Fruit fly (Drosophila melanogaster) whole organism, embryonic: ENCODE data around the gene CG31431.

Experiments used
- Abd-B ChIP-seq: fragments of 200-800 bp; sonication (Bioruptor generic); optimal IDR thresholded peaks from 2 replicates; lab custom pipeline; 2018; ENCODE audit warnings: missing biosample characterization, mild to moderate bottlenecking, missing genetic modification characterization, moderate library complexity
- Blimp-1 ChIP-seq: fragments of 200-800 bp; sonication (Bioruptor generic); optimal IDR thresholded peaks from 3 replicates; lab custom pipeline; 2018; ENCODE audit warnings: missing biosample characterization, missing genetic modification characterization, mild to moderate bottlenecking, moderate library complexity, missing genetic modification reagents
- CG10267 ChIP-seq: fragments of 200-800 bp; sonication (Bioruptor generic); optimal IDR thresholded peaks from 2 replicates; lab custom pipeline; 2018; ENCODE audit warnings: missing biosample characterization, mild to moderate bottlenecking, missing genetic modification characterization, moderate library complexity
- CG10979 ChIP-seq: fragments of 200-800 bp; sonication (Bioruptor generic); optimal IDR thresholded peaks from 2 replicates; lab custom pipeline; 2018; ENCODE audit warnings: missing biosample characterization, mild to moderate bottlenecking, missing genetic modification characterization, moderate library complexity
- CG11247 ChIP-seq: fragments of 200-800 bp; sonication (Bioruptor generic); IDR thresholded peaks from 2 replicates; pipeline ENCODE4 v1.3.6; 2022; ENCODE audit warnings: missing biosample characterization, missing genetic modification characterization
- CG12219 ChIP-seq: fragments of 200-800 bp; sonication (Bioruptor generic); optimal IDR thresholded peaks from 3 replicates; lab custom pipeline; 2018; ENCODE audit warnings: missing biosample characterization, mild to moderate bottlenecking, missing genetic modification characterization
- CG13287 ChIP-seq: fragments of 200-800 bp; sonication (Bioruptor generic); IDR thresholded peaks from 2 replicates; pipeline ENCODE4 v1.3.6; 2022; ENCODE audit warnings: missing biosample characterization, missing genetic modification characterization; ENCODE audit not compliant: partially characterized antibody
- CG14667 ChIP-seq: fragments of 200-800 bp; sonication (Bioruptor generic); IDR thresholded peaks from 2 replicates; pipeline ENCODE4 v1.3.6; 2022; ENCODE audit warnings: missing biosample characterization, missing genetic modification characterization
- CG1602 ChIP-seq: fragments of 200-800 bp; sonication (Bioruptor generic); optimal IDR thresholded peaks from 3 replicates; lab custom pipeline; 2016; ENCODE audit warnings: missing biosample characterization, missing genetic modification characterization
- CG17912 ChIP-seq: fragments of 200-800 bp; sonication (Bioruptor generic); optimal IDR thresholded peaks from 2 replicates; lab custom pipeline; 2018; ENCODE audit warnings: missing biosample characterization, mild to moderate bottlenecking, missing genetic modification characterization
- CG1792 ChIP-seq: fragments of 200-800 bp; sonication (Bioruptor generic); optimal IDR thresholded peaks from 2 replicates; lab custom pipeline; 2016; ENCODE audit warnings: missing biosample characterization, missing genetic modification characterization
- CG18011 ChIP-seq: fragments of 200-800 bp; sonication (Bioruptor generic); optimal IDR thresholded peaks from 2 replicates; lab custom pipeline; 2017; ENCODE audit warnings: missing biosample characterization, missing genetic modification characterization, mild to moderate bottlenecking, moderate library complexity, missing genotype
- CG18599 ChIP-seq: fragments of 200-800 bp; sonication (Bioruptor generic); optimal IDR thresholded peaks from 3 replicates; lab custom pipeline; 2017; ENCODE audit warnings: missing biosample characterization, missing genetic modification characterization, mild to moderate bottlenecking, moderate library complexity, missing genetic modification reagents
- CG18764 ChIP-seq: fragments of 200-800 bp; sonication (Bioruptor generic); optimal IDR thresholded peaks from 3 replicates; lab custom pipeline; 2016; ENCODE audit warnings: missing biosample characterization, missing genetic modification characterization
- CG4820 ChIP-seq: fragments of 200-800 bp; sonication (Bioruptor generic); optimal IDR thresholded peaks from 3 replicates; lab custom pipeline; 2016; ENCODE audit warnings: missing biosample characterization, missing genetic modification characterization
- CG7963 ChIP-seq: fragments of 200-800 bp; sonication (Bioruptor generic); IDR thresholded peaks from 3 replicates; pipeline ENCODE4 v1.3.6; 2022; ENCODE audit warnings: missing biosample characterization, missing genetic modification characterization; ENCODE audit not compliant: partially characterized antibody
- CG8944 ChIP-seq: fragments of 200-800 bp; sonication (Bioruptor generic); optimal IDR thresholded peaks from 3 replicates; lab custom pipeline; 2016; ENCODE audit warnings: missing biosample characterization, missing genetic modification characterization
- Dek ChIP-seq: fragments of 200-800 bp; sonication (Bioruptor generic); optimal IDR thresholded peaks from 3 replicates; lab custom pipeline; 2019; ENCODE audit warnings: missing biosample characterization, mild to moderate bottlenecking, missing genetic modification characterization, moderate library complexity
- Dip3 ChIP-seq: fragments of 200-800 bp; sonication (Bioruptor generic); optimal IDR thresholded peaks from 3 replicates; lab custom pipeline; 2016; ENCODE audit warnings: missing biosample characterization, missing genetic modification characterization
- E2f1 ChIP-seq: fragments of 200-800 bp; sonication (Bioruptor generic); IDR thresholded peaks from 2 replicates; pipeline ENCODE4 v1.3.6; 2022; ENCODE audit warnings: missing biosample characterization, missing genetic modification characterization
- E2f2 ChIP-seq: fragments of 200-800 bp; sonication (Bioruptor generic); IDR thresholded peaks from 2 replicates; pipeline ENCODE4 v1.3.6; 2022; ENCODE audit warnings: missing biosample characterization, missing genetic modification characterization
- H15 ChIP-seq: fragments of 200-800 bp; sonication (Bioruptor generic); IDR thresholded peaks from 3 replicates; pipeline ENCODE4 v1.3.6; 2022; ENCODE audit warnings: missing biosample characterization, missing genetic modification characterization
- HLH54F ChIP-seq: fragments of 200-800 bp; sonication (Bioruptor generic); optimal IDR thresholded peaks from 3 replicates; lab custom pipeline; 2016; ENCODE audit warnings: missing biosample characterization, missing genetic modification characterization
- Hmx ChIP-seq: fragments of 200-800 bp; sonication (Bioruptor generic); optimal IDR thresholded peaks from 2 replicates; lab custom pipeline; 2016; ENCODE audit warnings: missing biosample characterization, missing genetic modification characterization
- Hr3 ChIP-seq: fragments of 200-800 bp; sonication (Bioruptor generic); optimal IDR thresholded peaks from 3 replicates; lab custom pipeline; 2016; ENCODE audit warnings: missing biosample characterization, missing genetic modification characterization
- Hr39 ChIP-seq: fragments of >200 bp; optimal IDR thresholded peaks from 2 replicates; lab custom pipeline; 2017
- Hr78 ChIP-seq, 2 experiments: fragments of 200-800 bp in 1 of 2; fragments of >200 bp in 1 of 2; sonication (Bioruptor generic) in 1 of 2; optimal IDR thresholded peaks; 2 replicates each; lab custom pipeline; 2017 to 2019; ENCODE audit warnings: missing biosample characterization in 2 of 2, missing genetic modification characterization in 2 of 2, mild to moderate bottlenecking in 1 of 2, moderate library complexity in 1 of 2
- Lim3 ChIP-seq: fragments of 200-800 bp; sonication (Bioruptor generic); IDR thresholded peaks from 2 replicates; pipeline ENCODE4 v1.3.6; 2022; ENCODE audit warnings: missing biosample characterization, missing genetic modification characterization
- NC2β ChIP-seq: fragments of 200-800 bp; sonication (Bioruptor generic); optimal IDR thresholded peaks from 2 replicates; lab custom pipeline; 2016; ENCODE audit warnings: missing biosample characterization, missing genetic modification characterization
- Oli ChIP-seq: fragments of 200-800 bp; sonication (Bioruptor generic); optimal IDR thresholded peaks from 2 replicates; lab custom pipeline; 2018; ENCODE audit warnings: missing biosample characterization, mild to moderate bottlenecking, missing genetic modification characterization, moderate library complexity
- Ptx1 ChIP-seq: fragments of 200-800 bp; sonication (Bioruptor generic); IDR thresholded peaks from 2 replicates; pipeline ENCODE4 v1.3.6; 2022; ENCODE audit warnings: missing biosample characterization, missing genetic modification characterization
- Ravus ChIP-seq: fragments of 200-800 bp; sonication (Bioruptor generic); IDR thresholded peaks from 2 replicates; pipeline ENCODE4 v1.3.6; 2022; ENCODE audit warnings: missing biosample characterization, missing genetic modification characterization
- Rx ChIP-seq: fragments of 200-800 bp; sonication (Bioruptor generic); IDR thresholded peaks from 2 replicates; pipeline ENCODE4 v1.3.6; 2022; ENCODE audit warnings: missing biosample characterization, missing genetic modification characterization
- Sin3A ChIP-seq: fragments of >200 bp; optimal IDR thresholded peaks from 2 replicates; lab custom pipeline; 2018
- Usf ChIP-seq: fragments of 200-800 bp; sonication (Bioruptor generic); optimal IDR thresholded peaks from 2 replicates; lab custom pipeline; 2017; ENCODE audit warnings: missing genotype, missing biosample characterization, missing genetic modification characterization
- bbx ChIP-seq: fragments of 200-800 bp; sonication (Bioruptor generic); IDR thresholded peaks from 2 replicates; pipeline ENCODE4 v1.3.6; 2022; ENCODE audit warnings: missing biosample characterization, missing genetic modification characterization; ENCODE audit not compliant: partially characterized antibody
- cas ChIP-seq: fragments of 200-800 bp; sonication (Bioruptor generic); IDR thresholded peaks from 2 replicates; pipeline ENCODE4 v1.3.6; 2022; ENCODE audit warnings: missing biosample characterization, missing genetic modification characterization
- crol ChIP-seq: fragments of 200-800 bp; sonication (Bioruptor generic); IDR thresholded peaks from 2 replicates; pipeline ENCODE4 v1.3.6; 2022; ENCODE audit warnings: missing biosample characterization, missing genetic modification characterization
- dmrt11E ChIP-seq: fragments of 200-800 bp; sonication (Bioruptor generic); optimal IDR thresholded peaks from 3 replicates; lab custom pipeline; 2018; ENCODE audit warnings: missing biosample characterization, mild to moderate bottlenecking, missing genetic modification characterization, moderate library complexity
- gsb-n ChIP-seq: fragments of 200-800 bp; sonication (Bioruptor generic); optimal IDR thresholded peaks from 3 replicates; lab custom pipeline; 2018; ENCODE audit warnings: missing biosample characterization, mild to moderate bottlenecking, missing genetic modification characterization
- insv ChIP-seq, 2 experiments: fragments of 200-800 bp; sonication (Bioruptor generic); optimal IDR thresholded peaks; 3 replicates each; lab custom pipeline; 2016 to 2018; ENCODE audit warnings: missing biosample characterization in 2 of 2, missing genetic modification characterization in 2 of 2
- kay ChIP-seq: fragments of 200-800 bp; sonication (Bioruptor generic); optimal IDR thresholded peaks from 2 replicates; lab custom pipeline; 2016; ENCODE audit warnings: missing biosample characterization, missing genetic modification characterization
- oc ChIP-seq: fragments of 200-800 bp; sonication (Bioruptor generic); optimal IDR thresholded peaks from 2 replicates; lab custom pipeline; 2018; ENCODE audit warnings: missing biosample characterization, mild to moderate bottlenecking, missing genetic modification characterization, moderate library complexity
- org-1 ChIP-seq: fragments of 200-800 bp; sonication (Bioruptor generic); optimal IDR thresholded peaks from 2 replicates; lab custom pipeline; 2017; ENCODE audit warnings: missing biosample characterization, missing genetic modification characterization
- ro ChIP-seq: fragments of 200-800 bp; sonication (Bioruptor generic); IDR thresholded peaks from 2 replicates; pipeline ENCODE4 v1.3.6; 2022; ENCODE audit warnings: missing biosample characterization, missing genetic modification characterization
- seq ChIP-seq: fragments of 200-800 bp; sonication (Bioruptor generic); IDR thresholded peaks from 2 replicates; pipeline ENCODE4 v1.3.6; 2022; ENCODE audit warnings: missing biosample characterization, missing genetic modification characterization
- sima ChIP-seq: fragments of 200-800 bp; sonication (Bioruptor generic); optimal IDR thresholded peaks from 2 replicates; lab custom pipeline; 2016; ENCODE audit warnings: missing biosample characterization, missing genetic modification characterization
- stwl ChIP-seq: fragments of 200-800 bp; sonication (Bioruptor generic); optimal IDR thresholded peaks from 3 replicates; lab custom pipeline; 2018; ENCODE audit warnings: missing biosample characterization, mild to moderate bottlenecking, missing genetic modification characterization, moderate library complexity
- vvl ChIP-seq: fragments of 200-800 bp; sonication (Bioruptor generic); IDR thresholded peaks from 2 replicates; pipeline ENCODE4 v1.3.6; 2022; ENCODE audit warnings: missing biosample characterization, missing genetic modification characterization
- wek ChIP-seq: fragments of 200-800 bp; sonication (Bioruptor generic); optimal IDR thresholded peaks from 3 replicates; lab custom pipeline; 2018; ENCODE audit warnings: missing biosample characterization, mild to moderate bottlenecking, missing genetic modification characterization, moderate library complexity

The CG31431 gene

dm6 chr3R:21837069-21837977 is 33.2 kb upstream of the CG31431 start (continued):
- TF ChIP-seq crol (GFP tag; lab: Robert Waterston, UW) = no peak
- TF ChIP-seq CG8944 = no peak
- TF ChIP-seq CG18599 = peak; percentile 57
- TF ChIP-seq E2f1 (GFP tag; lab: Robert Waterston, UW) = peak; percentile 65
- TF ChIP-seq H15 = 0 out of 3 replicates have a peak, but pooled peaks have one; percentile 55
- TF ChIP-seq Oli (tag; lab: Kevin White, UChicago) = no peak
- no peak for TF ChIP-seq CG12219 (GFP tag; lab: Kevin White, UChicago)
- no peak for TF ChIP-seq kay
- no peak for TF ChIP-seq gsb-n (tag; lab: Kevin White, UChicago)
- TF ChIP-seq CG4820 (GFP tag; lab: Kevin White, UChicago) = peak; percentile 24
- TF ChIP-seq Hr39 = no peak
- TF ChIP-seq stwl (tag; lab: Kevin White, UChicago) = no peak
- no peak for TF ChIP-seq CG1602
- no peak for TF ChIP-seq NC2β (GFP tag; lab: Kevin White, UChicago)
- no peak for TF ChIP-seq org-1 (GFP tag; lab: Kevin White, UChicago)
- peak; percentile 25 for TF ChIP-seq CG10267
- TF ChIP-seq CG13287 (GFP tag; lab: Robert Waterston, UW) = no peak
- TF ChIP-seq Lim3 (GFP tag; lab: Robert Waterston, UW) = no peak
- peak; percentile 41 for TF ChIP-seq Blimp-1
- peak; percentile 48 for TF ChIP-seq CG10979 (tag; lab: Kevin White, UChicago)
- no peak for TF ChIP-seq Hmx (GFP tag; lab: Kevin White, UChicago)
- TF ChIP-seq CG14667 = no peak
- no peak for TF ChIP-seq wek (GFP tag; lab: Kevin White, UChicago)
- TF ChIP-seq oc (tag; lab: Kevin White, UChicago) = no peak
- no peak for TF ChIP-seq HLH54F (GFP tag; lab: Kevin White, UChicago)
- no peak for TF ChIP-seq Dek (tag; lab: Kevin White, UChicago)
- no peak for TF ChIP-seq seq (GFP tag; lab: Robert Waterston, UW)
- no peak for TF ChIP-seq bbx
- TF ChIP-seq CG7963 (GFP tag; lab: Robert Waterston, UW) = no peak
- no peak for TF ChIP-seq cas
- TF ChIP-seq vvl (GFP tag; lab: Robert Waterston, UW) = no peak
- TF ChIP-seq sima (GFP tag; lab: Kevin White, UChicago) = no peak
- no peak for TF ChIP-seq ro (GFP tag; lab: Robert Waterston, UW)
- TF ChIP-seq Dip3 (GFP tag; lab: Kevin White, UChicago) = no peak
- no peak for TF ChIP-seq CG11247 (GFP tag; lab: Robert Waterston, UW)
- no peak for TF ChIP-seq CG18011 (GFP tag; lab: Kevin White, UChicago)
- TF ChIP-seq insv (GFP tag; optimal IDR thresholded peaks at IDR 0.05; lab: Kevin White, UChicago) = no peak
- TF ChIP-seq CG18764 (GFP tag; lab: Kevin White, UChicago) = no peak
- no peak for TF ChIP-seq dmrt11E (tag; lab: Kevin White, UChicago)
- no peak for TF ChIP-seq Hr3 (GFP tag; lab: Kevin White, UChicago)
- peak; percentile 7; the same call in 1 of the 2 replicates for TF ChIP-seq Ravus (GFP tag; lab: Robert Waterston, UW)
- TF ChIP-seq Rx (GFP tag; lab: Robert Waterston, UW) = peak; percentile 25; the same call in 1 of the 2 replicates
- no peak for TF ChIP-seq Usf (GFP tag; lab: Kevin White, UChicago)
- no peak for TF ChIP-seq E2f2 (GFP tag; lab: Robert Waterston, UW)
- TF ChIP-seq Sin3A = no peak
- no peak for TF ChIP-seq Hr78 (GFP tag; optimal IDR thresholded peaks at IDR 0.05; lab: Kevin White, UChicago)
- no peak for TF ChIP-seq Ptx1
- no peak for TF ChIP-seq CG1792 (GFP tag; lab: Kevin White, UChicago)
- TF ChIP-seq CG17912 (GFP tag; lab: Kevin White, UChicago) = no peak
- TF ChIP-seq Abd-B (GFP tag; lab: Kevin White, UChicago) = no peak
